Worm (Caenorhabditis elegans) whole organism, late embryonic: ENCODE results near the gene igeg-2.
A peak's percentile ranks its signal among the peaks of the same experiment; 100 is the strongest.

ENCODE experiments used
- C08G9.2 ChIP-seq: sonication (generic microtip); optimal IDR thresholded peaks from 2 replicates; lab custom pipeline; 2016; ENCODE audit warnings: mild to moderate bottlenecking, missing genetic modification characterization, moderate library complexity, missing compliant biosample characterization
- K02D7.2 ChIP-seq: sonication (generic microtip); optimal IDR thresholded peaks from 2 replicates; lab custom pipeline; 2017; ENCODE audit warnings: mild to moderate bottlenecking, missing genetic modification characterization, missing compliant biosample characterization
- K09A11.1 ChIP-seq: sonication (generic microtip); optimal IDR thresholded peaks from 2 replicates; lab custom pipeline; 2017; ENCODE audit warnings: antibody characterized with exemption, mild to moderate bottlenecking, missing genetic modification characterization, missing compliant biosample characterization; ENCODE audit not compliant: insufficient read depth
- ahr-1 ChIP-seq: sonication (generic microtip); optimal IDR thresholded peaks from 2 replicates; lab custom pipeline; 2016; ENCODE audit warnings: missing genetic modification characterization, missing compliant biosample characterization
- ama-1 ChIP-seq: fragments of 150-350 bp; optimal IDR thresholded peaks from 2 replicates; lab custom pipeline; 2014
- ceh-14 ChIP-seq: sonication (generic microtip); optimal IDR thresholded peaks from 2 replicates; lab custom pipeline; 2016; ENCODE audit warnings: missing genotype, missing genetic modification characterization, missing compliant biosample characterization
- ceh-18 ChIP-seq: sonication (generic microtip); optimal IDR thresholded peaks from 2 replicates; lab custom pipeline; 2016; ENCODE audit warnings: missing genetic modification characterization, missing compliant biosample characterization
- ceh-2 ChIP-seq: sonication (generic microtip); optimal IDR thresholded peaks from 2 replicates; lab custom pipeline; 2016; ENCODE audit warnings: missing genotype, missing genetic modification characterization, missing compliant biosample characterization
- ceh-22 ChIP-seq: sonication (generic microtip); optimal IDR thresholded peaks from 2 replicates; lab custom pipeline; 2017; ENCODE audit warnings: missing biosample characterization, missing genetic modification characterization
- ceh-31 ChIP-seq: sonication (generic microtip); optimal IDR thresholded peaks from 2 replicates; lab custom pipeline; 2016; ENCODE audit warnings: missing genetic modification characterization, missing compliant biosample characterization
- ceh-45 ChIP-seq: fragments of 200-800 bp; sonication (Bioruptor generic); IDR thresholded peaks from 2 replicates; pipeline ENCODE4 v1.3.6; 2022; ENCODE audit warnings: missing genetic modification reagents, missing genetic modification characterization, missing compliant biosample characterization
- ceh-48 ChIP-seq: sonication (generic microtip); optimal IDR thresholded peaks from 2 replicates; lab custom pipeline; 2016; ENCODE audit warnings: missing genetic modification characterization, inconsistent platforms, missing compliant biosample characterization
- dmd-4 ChIP-seq: sonication (generic microtip); optimal IDR thresholded peaks from 2 replicates; lab custom pipeline; 2016; ENCODE audit warnings: borderline replicate concordance, missing genetic modification characterization, missing compliant biosample characterization
- dve-1 ChIP-seq: sonication (generic microtip); optimal IDR thresholded peaks from 2 replicates; lab custom pipeline; 2017; ENCODE audit warnings: antibody characterized with exemption, mild to moderate bottlenecking, missing genetic modification characterization, missing compliant biosample characterization
- elt-2 ChIP-seq: sonication (generic microtip); optimal IDR thresholded peaks from 2 replicates; lab custom pipeline; 2016; ENCODE audit warnings: missing genetic modification reagents, missing genetic modification characterization, missing compliant biosample characterization
- elt-4 ChIP-seq: sonication (generic microtip); optimal IDR thresholded peaks from 2 replicates; lab custom pipeline; 2016; ENCODE audit warnings: missing genetic modification characterization, missing compliant biosample characterization
- eyg-1 ChIP-seq: sonication (generic microtip); optimal IDR thresholded peaks from 2 replicates; lab custom pipeline; 2016; ENCODE audit warnings: missing genotype, missing genetic modification characterization, missing compliant biosample characterization
- fkh-10 ChIP-seq: fragments of 150-350 bp; optimal IDR thresholded peaks from 2 replicates; lab custom pipeline; 2014; ENCODE audit warnings: missing biosample characterization, missing genetic modification reagents, missing genetic modification characterization
- fkh-6 ChIP-seq: sonication (generic microtip); optimal IDR thresholded peaks from 2 replicates; lab custom pipeline; 2016; ENCODE audit warnings: missing genetic modification characterization, missing compliant biosample characterization
- hlh-13 ChIP-seq: fragments of 200-800 bp; sonication (Bioruptor generic); optimal IDR thresholded peaks from 2 replicates; lab custom pipeline; 2018; ENCODE audit warnings: mild to moderate bottlenecking, missing genetic modification characterization, missing compliant biosample characterization
- hlh-6 ChIP-seq: sonication (generic microtip); optimal IDR thresholded peaks from 2 replicates; lab custom pipeline; 2016; ENCODE audit warnings: missing genotype, missing genetic modification characterization, missing compliant biosample characterization
- lim-6 ChIP-seq: sonication (generic microtip); optimal IDR thresholded peaks from 2 replicates; lab custom pipeline; 2016; ENCODE audit warnings: missing genetic modification characterization, missing compliant biosample characterization
- mec-3 ChIP-seq: sonication (generic microtip); optimal IDR thresholded peaks from 2 replicates; lab custom pipeline; 2016; ENCODE audit warnings: borderline replicate concordance, missing genetic modification characterization, missing compliant biosample characterization
- npax-4 ChIP-seq: sonication (generic microtip); optimal IDR thresholded peaks from 2 replicates; lab custom pipeline; 2016; ENCODE audit warnings: missing genetic modification characterization, missing compliant biosample characterization
- pat-9 ChIP-seq: fragments of 200-800 bp; sonication (Bioruptor generic); optimal IDR thresholded peaks from 2 replicates; lab custom pipeline; 2018; ENCODE audit warnings: mild to moderate bottlenecking, missing genetic modification characterization, moderate library complexity, missing compliant biosample characterization
- pqm-1 ChIP-seq: sonication (generic microtip); optimal IDR thresholded peaks from 2 replicates; lab custom pipeline; 2016; ENCODE audit warnings: missing genetic modification characterization, missing compliant biosample characterization
- pros-1 ChIP-seq: fragments of 150-350 bp; optimal IDR thresholded peaks from 2 replicates; lab custom pipeline; 2014; ENCODE audit warnings: missing biosample characterization, missing genetic modification reagents, missing genetic modification characterization
- rnt-1 ChIP-seq: sonication (generic microtip); optimal IDR thresholded peaks from 2 replicates; lab custom pipeline; 2016; ENCODE audit warnings: missing genetic modification characterization, missing compliant biosample characterization
- sdc-2 ChIP-seq: sonication (generic microtip); optimal IDR thresholded peaks from 2 replicates; lab custom pipeline; 2016; ENCODE audit warnings: missing genotype, missing genetic modification characterization, missing compliant biosample characterization
- syd-9 ChIP-seq: sonication (generic microtip); optimal IDR thresholded peaks from 2 replicates; lab custom pipeline; 2016; ENCODE audit warnings: mild to moderate bottlenecking, missing genetic modification characterization, moderate library complexity, missing compliant biosample characterization
- tbx-2 ChIP-seq: sonication (generic microtip); optimal IDR thresholded peaks from 2 replicates; lab custom pipeline; 2016; ENCODE audit warnings: missing genetic modification characterization, missing compliant biosample characterization
- unc-42 ChIP-seq: sonication (generic microtip); optimal IDR thresholded peaks from 2 replicates; lab custom pipeline; 2016; ENCODE audit warnings: missing genotype, missing genetic modification characterization, missing compliant biosample characterization
- unc-55 ChIP-seq: sonication (generic microtip); optimal IDR thresholded peaks from 2 replicates; lab custom pipeline; 2017; ENCODE audit warnings: missing biosample characterization, missing genetic modification reagents, missing genetic modification characterization
- ztf-16 ChIP-seq: sonication (generic microtip); optimal IDR thresholded peaks from 2 replicates; lab custom pipeline; 2017; ENCODE audit warnings: missing genetic modification characterization, missing compliant biosample characterization

Gene igeg-2

DNA sequence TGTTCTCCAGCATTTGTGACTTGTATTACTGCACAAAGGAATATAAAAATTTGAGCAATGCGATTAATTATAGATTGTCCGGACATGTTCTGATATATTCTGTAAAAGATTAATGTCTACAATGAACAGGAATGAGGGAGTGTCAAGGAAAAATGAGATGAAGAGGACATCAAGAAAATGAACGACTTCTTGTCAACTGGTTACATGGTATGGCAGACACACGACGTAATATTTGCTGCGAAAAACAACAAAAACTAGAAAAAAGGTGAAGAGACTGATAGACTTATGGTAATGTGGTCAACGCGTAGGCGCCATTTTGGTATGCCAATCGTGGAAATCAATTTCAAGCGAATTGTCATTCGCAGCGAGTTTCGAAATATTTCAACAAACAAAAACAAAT lies at the start of gene igeg-2:
TSS of gene igeg-2 (minus strand) at position 101 of the 400 bp plus-strand sequence.
- TF ChIP-seq ceh-14 (tag; lab: Kevin White, UChicago) (no peak), ztf-16 (tag; lab: Kevin White, UChicago) (no peak)
- TF ChIP-seq, all 69 proteins: peak for 0

DNA sequence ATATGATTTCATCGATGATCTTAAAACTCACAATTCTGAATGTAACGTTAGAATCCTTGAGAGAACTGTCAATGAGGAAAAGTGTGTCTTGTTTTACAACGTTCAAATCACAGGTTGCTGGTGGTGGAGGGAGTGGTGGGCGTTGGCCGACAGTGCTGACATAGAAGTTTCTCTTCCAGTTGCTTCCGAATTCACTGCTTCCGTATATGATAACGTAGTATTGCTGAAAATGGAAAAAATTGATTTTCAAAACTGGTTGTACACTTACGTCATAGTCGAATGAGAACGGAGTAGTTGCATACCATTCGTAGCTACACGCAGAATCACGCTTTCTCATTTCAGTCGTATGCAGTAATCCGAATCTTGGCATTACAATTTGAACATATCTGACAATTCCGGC lies 45.4 kb upstream of the igeg-2 start:
- TF ChIP-seq hlh-13 (GFP tag; lab: Kevin White, UChicago), result no peak
- no peak for TF ChIP-seq sdc-2 (tag; lab: Kevin White, UChicago)
- no peak for TF ChIP-seq hlh-6 (tag; lab: Kevin White, UChicago)
- no peak for TF ChIP-seq pat-9 (tag; lab: Kevin White, UChicago)
- no peak for TF ChIP-seq pros-1
- no peak for TF ChIP-seq ceh-22 (tag; lab: Kevin White, UChicago)
- TF ChIP-seq K02D7.2 (tag; lab: Kevin White, UChicago), result no peak
- no peak for TF ChIP-seq ama-1 (lab: Kevin White, UChicago)
- no peak for TF ChIP-seq eyg-1
- TF ChIP-seq, all 69 proteins: peak for 0

- TF ChIP-seq ceh-18 (tag; lab: Kevin White, UChicago) (no peak), ceh-48 (tag; lab: Kevin White, UChicago) (no peak), ceh-2 (tag; lab: Kevin White, UChicago) (no peak), tbx-2 (tag; lab: Kevin White, UChicago) (no peak), unc-55 (GFP tag; lab: Kevin White, UChicago) (no peak)
- TF ChIP-seq, all 69 proteins: peak for 0
These were observed 43.4 kb upstream of the igeg-2 start, which contains the start of gene spp-21 for ce11 chrX:11489830-11490229. TSS of gene spp-21 (plus strand) at chrX:11490130.

ce11 chrX:11487484-11487883 lies 41.0 kb upstream of the igeg-2 start, which contains the start of gene spp-9:
TSS of gene spp-9 (plus strand) at chrX:11487784.
- TF ChIP-seq npax-4 (tag; lab: Kevin White, UChicago) (no peak), ceh-31 (no peak), ztf-16 (tag; lab: Kevin White, UChicago) (no peak)
- TF ChIP-seq, all 69 proteins: peak for 0

DNA sequence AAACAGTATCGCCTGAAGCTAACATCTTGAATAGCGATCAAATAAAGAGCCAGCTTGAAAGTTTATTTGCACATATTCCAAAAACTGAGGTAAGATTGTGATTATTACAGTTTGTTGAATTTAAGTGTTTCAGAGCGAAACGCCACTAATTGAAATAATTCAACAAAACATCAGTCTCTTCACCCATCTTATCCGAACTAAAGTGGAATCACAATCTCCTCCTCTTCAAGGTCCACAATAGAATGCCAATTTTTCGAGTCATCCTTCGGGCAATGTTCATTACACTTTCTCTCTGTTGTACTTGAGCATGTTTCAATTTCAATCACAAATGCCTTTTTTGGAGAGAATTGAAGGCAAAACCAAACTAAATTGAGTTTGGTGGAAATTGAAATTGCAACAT lies 37.6 kb upstream of the igeg-2 start:
- TF ChIP-seq dmd-4 (no peak), dve-1 (tag; lab: Kevin White, UChicago) (no peak), ceh-31 (no peak), fkh-10 (no peak)

ce11 chrX:11482637-11483036 lies 36.2 kb upstream of the igeg-2 start:
- TF ChIP-seq ceh-14 (tag; lab: Kevin White, UChicago) (no peak), elt-2 (tag; lab: Kevin White, UChicago) (peak; percentile 37)
- TF ChIP-seq, all 69 proteins: peak for 1

ce11 chrX:11482134-11482533 lies 35.7 kb upstream of the igeg-2 start:
- no peak for TF ChIP-seq unc-55 (GFP tag; lab: Kevin White, UChicago)
- no peak for TF ChIP-seq syd-9 (tag; lab: Kevin White, UChicago)
- TF ChIP-seq ceh-45 (GFP tag; lab: Robert Waterston, UW), result no peak
- no peak for TF ChIP-seq K09A11.1 (tag; lab: Kevin White, UChicago)
- TF ChIP-seq eyg-1, result no peak
- TF ChIP-seq pqm-1 (tag; lab: Kevin White, UChicago), result no peak
- no peak for TF ChIP-seq ceh-18 (tag; lab: Kevin White, UChicago)
- no peak for TF ChIP-seq rnt-1
- no peak for TF ChIP-seq C08G9.2
- no peak for TF ChIP-seq ceh-31

- no peak for TF ChIP-seq fkh-6
- no peak for TF ChIP-seq lim-6 (tag; lab: Kevin White, UChicago)
- TF ChIP-seq C08G9.2, result no peak
- TF ChIP-seq K09A11.1 (tag; lab: Kevin White, UChicago), result no peak
- TF ChIP-seq ahr-1, result no peak
- TF ChIP-seq eyg-1, result no peak
- TF ChIP-seq mec-3 (tag; lab: Kevin White, UChicago), result no peak
- TF ChIP-seq pqm-1 (tag; lab: Kevin White, UChicago), result no peak
- TF ChIP-seq elt-4, result no peak
- no peak for TF ChIP-seq unc-42 (tag; lab: Kevin White, UChicago)
These were observed 35.3 kb upstream of the igeg-2 start for ce11 chrX:11481825-11482093.
